Fruit fly (Drosophila melanogaster) whole organism, wandering third instar larva: ENCODE data around the gene CG1638.

Experiments
- Hnf4 ChIP-seq: fragments of 200-800 bp; sonication (Bioruptor generic); optimal IDR thresholded peaks from 2 replicates; lab custom pipeline; 2016; ENCODE audit warnings: missing biosample characterization, mild to moderate bottlenecking, missing genetic modification characterization
- Hr83 ChIP-seq: fragments of 200-300 bp; sonication (Bioruptor generic); optimal IDR thresholded peaks from 2 replicates; lab custom pipeline; 2016; ENCODE audit warnings: missing biosample characterization, mild to moderate bottlenecking, missing genetic modification characterization, moderate library complexity; ENCODE audit not compliant: poor library complexity, severe bottlenecking
- dl ChIP-seq, 2 experiments: fragments of 175-275, 200-275 bp in 1 of 2; fragments of 200-275 bp in 1 of 2; sonication (Bioruptor generic); optimal IDR thresholded peaks; lab custom pipeline; 2018; ENCODE audit warnings: mild to moderate bottlenecking in 2 of 2, missing biosample characterization in 2 of 2, missing genetic modification characterization in 2 of 2, moderate library complexity in 2 of 2; ENCODE audit not compliant: partially characterized antibody in 2 of 2, insufficient read depth in 1 of 2
- dmrt93B ChIP-seq: fragments of 200-800 bp; sonication (Bioruptor generic); optimal IDR thresholded peaks from 2 replicates; lab custom pipeline; 2018; ENCODE audit warnings: missing biosample characterization, mild to moderate bottlenecking, missing genetic modification characterization
- foxo ChIP-seq, 2 experiments: fragments of 200-800 bp; sonication (Bioruptor generic); optimal IDR thresholded peaks; 2 replicates in 1 of 2; 3 replicates in 1 of 2; lab custom pipeline; 2016 to 2017; ENCODE audit warnings: missing biosample characterization in 2 of 2, missing genetic modification characterization in 2 of 2
- fru ChIP-seq: fragments of 200-800 bp; sonication (Bioruptor generic); optimal IDR thresholded peaks from 3 replicates; lab custom pipeline; 2016; ENCODE audit warnings: missing biosample characterization, mild to moderate bottlenecking, missing genetic modification characterization
- h ChIP-seq: fragments of 200-800 bp; sonication (Bioruptor generic); optimal IDR thresholded peaks from 3 replicates; lab custom pipeline; 2016; ENCODE audit warnings: missing biosample characterization, mild to moderate bottlenecking, missing genetic modification characterization
- jim ChIP-seq: fragments of 175-275, 200-325 bp; sonication (Bioruptor generic); optimal IDR thresholded peaks from 2 replicates; lab custom pipeline; 2016; ENCODE audit warnings: missing biosample characterization, mild to moderate bottlenecking, missing genetic modification characterization
- lola ChIP-seq: fragments of >200 bp; optimal IDR thresholded peaks from 2 replicates; lab custom pipeline; 2017; ENCODE audit warnings: missing biosample characterization, missing genetic modification characterization
- pan ChIP-seq: fragments of >200 bp; optimal IDR thresholded peaks from 2 replicates; lab custom pipeline; 2017
- sage ChIP-seq: fragments of 200-800 bp; sonication (Bioruptor generic); optimal IDR thresholded peaks from 2 replicates; lab custom pipeline; 2016; ENCODE audit warnings: missing biosample characterization, mild to moderate bottlenecking, missing genetic modification characterization
- usp ChIP-seq: fragments of >200 bp; optimal IDR thresholded peaks from 2 replicates; lab custom pipeline; 2017; ENCODE audit warnings: missing biosample characterization, missing genetic modification characterization

DNA sequence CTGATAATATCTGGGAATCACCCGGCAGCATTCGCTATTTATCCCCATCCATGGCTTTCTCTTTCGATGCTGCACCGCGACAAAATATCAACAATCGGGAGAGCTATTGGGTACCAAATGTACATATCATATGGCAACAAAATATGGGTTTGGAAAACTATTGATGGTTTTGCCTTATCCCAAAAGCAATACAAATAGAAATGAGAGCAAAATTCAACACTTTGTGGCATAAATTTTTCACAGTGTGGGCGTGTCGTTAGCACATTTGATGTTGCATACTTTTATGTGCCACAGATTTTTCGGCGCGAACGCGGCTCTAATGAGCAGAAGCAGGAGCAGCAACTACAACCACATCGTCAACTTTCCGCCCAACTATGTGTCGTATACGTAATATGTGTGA is 41.9 kb downstream of the CG1638 start:
- TF ChIP-seq usp (GFP tag; lab: Kevin White, UChicago) (no peak), jim (GFP tag; lab: Kevin White, UChicago) (no peak), pan (lab: Kevin White, UChicago) (no peak), fru (GFP tag; lab: Kevin White, UChicago) (no peak), sage (GFP tag; lab: Kevin White, UChicago) (no peak), lola (GFP tag; lab: Kevin White, UChicago) (no peak), h (GFP tag; lab: Kevin White, UChicago) (no peak), Hr83 (GFP tag; lab: Kevin White, UChicago) (no peak), dl (GFP tag; optimal IDR thresholded peaks at IDR 0.05; lab: Kevin White, UChicago; ENCODE audit: insufficient read depth in 1 of 2, partially characterized antibody in 2 of 2) (no peak), foxo (GFP tag; optimal IDR thresholded peaks at IDR 0.05; lab: Kevin White, UChicago) (no peak), Hnf4 (GFP tag; lab: Kevin White, UChicago) (no peak), dmrt93B (GFP tag; lab: Kevin White, UChicago) (no peak)
